Fruit fly (Drosophila melanogaster): ENCODE results near the gene unc-119.
A peak's percentile ranks its signal among the peaks of the same experiment; 100 is the strongest.

DNA sequence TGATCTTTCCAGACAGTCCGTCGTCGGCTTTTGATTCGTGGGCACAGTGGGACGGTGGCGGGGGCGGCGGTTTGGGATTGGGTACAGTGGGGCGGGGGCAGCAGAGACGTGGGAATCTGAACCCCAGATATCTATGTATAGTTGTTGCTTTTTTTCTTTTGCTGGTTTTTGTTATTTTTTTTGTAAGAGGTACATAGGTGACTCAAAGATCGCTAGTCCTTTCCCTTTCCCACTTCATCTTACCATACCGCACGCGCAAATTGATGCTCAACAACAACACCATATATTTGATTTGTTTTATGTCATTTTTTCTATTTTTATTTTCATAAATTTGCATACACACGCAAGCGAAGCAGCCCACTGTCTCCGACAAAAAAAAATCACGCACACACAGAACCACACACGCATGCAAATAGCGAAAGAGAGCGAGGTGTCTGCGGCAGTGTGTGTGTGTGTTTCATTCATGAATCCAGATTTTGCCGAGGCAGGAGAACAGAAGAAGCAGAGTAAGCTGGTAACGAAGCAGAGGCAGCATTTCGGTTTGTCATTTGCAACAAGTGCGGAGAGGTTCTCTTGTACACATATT, 14.7 kb upstream of the unc-119 start:
- TF ChIP-seq psq (GFP tag; optimal IDR thresholded peaks at IDR 0.05): peak; percentile 65
- no peak for TF ChIP-seq pan (optimal IDR thresholded peaks at IDR 0.05)
- no peak for TF ChIP-seq Myc (optimal IDR thresholded peaks at IDR 0.05)
- peak; percentile 66 for TF ChIP-seq ey (GFP tag; optimal IDR thresholded peaks at IDR 0.05)
- TF ChIP-seq Abd-B (GFP tag; optimal IDR thresholded peaks at IDR 0.05): no peak
- peak; percentile 63 for TF ChIP-seq CG9705 (GFP tag; optimal IDR thresholded peaks at IDR 0.05)
- TF ChIP-seq tai (GFP tag; optimal IDR thresholded peaks at IDR 0.05): no peak
- peak; percentile 10 for TF ChIP-seq Hnf4 (GFP tag; optimal IDR thresholded peaks at IDR 0.05)
- no peak for TF ChIP-seq Hr83 (GFP tag; optimal IDR thresholded peaks at IDR 0.05; ENCODE audit: poor library complexity, severe bottlenecking)
- peak; percentile 40 for TF ChIP-seq woc (GFP tag; optimal IDR thresholded peaks at IDR 0.05)
- TF ChIP-seq CrebA (GFP tag; optimal IDR thresholded peaks at IDR 0.05; ENCODE audit: borderline replicate concordance): peak; percentile 38
- no peak for TF ChIP-seq Rel (GFP tag; optimal IDR thresholded peaks at IDR 0.05)
- peak; percentile 41 for TF ChIP-seq Rel (tag; optimal IDR thresholded peaks at IDR 0.05)
- TF ChIP-seq Vsx2 (GFP tag; optimal IDR thresholded peaks at IDR 0.05; ENCODE audit: partially characterized antibody): no peak
- no peak for TF ChIP-seq jim (GFP tag; optimal IDR thresholded peaks at IDR 0.05)

All from whole organism, wandering third instar larva.